Fruit fly (Drosophila melanogaster) S2 (cell line): ENCODE measurements around the gene CG14313.

Source experiments
- CG8478 ChIP-seq: fragments of >200 bp; optimal IDR thresholded peaks from 2 replicates; lab custom pipeline; 2018
- CTCF ChIP-seq, 2 experiments: fragments of >200 bp; optimal IDR thresholded peaks; 2 replicates each; lab custom pipeline; 2018

DNA sequence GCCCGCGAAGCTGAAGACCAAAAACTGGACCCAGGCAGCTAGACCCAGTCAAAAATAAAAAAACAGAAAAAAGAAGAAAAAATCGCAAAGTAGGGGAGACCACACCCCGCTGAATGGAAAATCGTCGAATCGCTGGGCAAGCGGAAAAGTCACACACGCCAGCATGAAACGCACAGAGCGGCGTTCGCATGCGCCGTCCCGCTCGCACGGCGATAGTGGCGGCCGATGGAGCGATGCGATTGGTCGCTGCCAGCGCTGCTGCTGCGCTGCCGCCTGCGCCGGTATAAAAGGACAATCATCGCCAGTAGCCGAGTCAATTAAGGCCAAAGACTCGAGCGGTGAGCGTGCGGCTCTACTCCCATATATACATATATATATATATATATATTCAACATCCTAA, 44.1 kb upstream of the CG14313 start, which contains the start of gene repo:
- TF ChIP-seq CTCF (optimal IDR thresholded peaks at IDR 0.05; lab: Kevin White, UChicago) (no peak), CG8478 (lab: Kevin White, UChicago) (no peak)
